Worm (Caenorhabditis elegans) whole organism, L4/young adult: ENCODE results near the gene ptp-1.

Source experiments
- W03F9.2 ChIP-seq: fragments of 150-350 bp; optimal IDR thresholded peaks from 2 replicates; lab custom pipeline; 2014; ENCODE audit warnings: missing biosample characterization, missing genetic modification characterization
- dao-5 ChIP-seq: sonication (generic microtip); optimal IDR thresholded peaks from 2 replicates; lab custom pipeline; 2016; ENCODE audit warnings: missing genotype, missing genetic modification characterization, moderate library complexity, missing compliant biosample characterization
- him-1 ChIP-seq: sonication (generic microtip); optimal IDR thresholded peaks from 2 replicates; lab custom pipeline; 2016; ENCODE audit warnings: missing genotype, missing genetic modification reagents, missing genetic modification characterization, missing compliant biosample characterization

ptp-1 gene

ce11 chrIII:3590365-3590764, at the start of gene ptp-1:
TSS of gene ptp-1 (plus strand) at chrIII:3590722.
- TF ChIP-seq him-1 (tag; lab: Kevin White, UChicago) (no peak), W03F9.2 (tag; lab: Kevin White, UChicago) (no peak), dao-5 (tag; lab: Kevin White, UChicago) (no peak)

- TF ChIP-seq him-1 (tag; lab: Kevin White, UChicago) (no peak), dao-5 (tag; lab: Kevin White, UChicago) (no peak), W03F9.2 (tag; lab: Kevin White, UChicago) (no peak)
Measured at ce11 chrIII:3541093-3541492, 49.4 kb upstream of the ptp-1 start.

- no peak for TF ChIP-seq W03F9.2 (tag; lab: Kevin White, UChicago)
- no peak for TF ChIP-seq him-1 (tag; lab: Kevin White, UChicago)
- TF ChIP-seq dao-5 (tag; lab: Kevin White, UChicago), result no peak
Measured at ce11 chrIII:3541539-3541938, 49.0 kb upstream of the ptp-1 start, which contains the start of gene ben-1. TSS of gene ben-1 (minus strand) at chrIII:3541639.

- TF ChIP-seq dao-5 (tag; lab: Kevin White, UChicago), result no peak
- peak; percentile 9 for TF ChIP-seq him-1 (tag; lab: Kevin White, UChicago)
- no peak for TF ChIP-seq W03F9.2 (tag; lab: Kevin White, UChicago)
Measured at ce11 chrIII:3542105-3542504, 48.4 kb upstream of the ptp-1 start.

ce11 chrIII:3543071-3543470, 47.5 kb upstream of the ptp-1 start:
- TF ChIP-seq W03F9.2 (tag; lab: Kevin White, UChicago) (no peak), dao-5 (tag; lab: Kevin White, UChicago) (no peak), him-1 (tag; lab: Kevin White, UChicago) (no peak)

- no peak for TF ChIP-seq W03F9.2 (tag; lab: Kevin White, UChicago)
- no peak for TF ChIP-seq dao-5 (tag; lab: Kevin White, UChicago)
- TF ChIP-seq him-1 (tag; lab: Kevin White, UChicago), result no peak
Measured at ce11 chrIII:3546323-3546722, 44.2 kb upstream of the ptp-1 start, which contains the start of gene C54C6.7. TSS of gene C54C6.7 (minus strand) at chrIII:3546423.

ce11 chrIII:3548017-3548416, 42.5 kb upstream of the ptp-1 start, which contains the start of gene C54C6.11:
TSS of gene C54C6.11 (plus strand) at chrIII:3548317.
- no peak for TF ChIP-seq dao-5 (tag; lab: Kevin White, UChicago)
- TF ChIP-seq him-1 (tag; lab: Kevin White, UChicago), result no peak
- TF ChIP-seq W03F9.2 (tag; lab: Kevin White, UChicago), result no peak

- TF ChIP-seq dao-5 (tag; lab: Kevin White, UChicago), result no peak
- no peak for TF ChIP-seq W03F9.2 (tag; lab: Kevin White, UChicago)
- TF ChIP-seq him-1 (tag; lab: Kevin White, UChicago), result no peak
Measured at ce11 chrIII:3549750-3550149, 40.8 kb upstream of the ptp-1 start, which contains the start of gene C54C6.5. TSS of gene C54C6.5 (minus strand) at chrIII:3549850.

ce11 chrIII:3550364-3550763, 40.2 kb upstream of the ptp-1 start:
- TF ChIP-seq W03F9.2 (tag; lab: Kevin White, UChicago) (no peak), him-1 (tag; lab: Kevin White, UChicago) (no peak), dao-5 (tag; lab: Kevin White, UChicago) (no peak)

ce11 chrIII:3553349-3553748, 37.2 kb upstream of the ptp-1 start, which contains the start of gene C54C6.4:
TSS of gene C54C6.4 (plus strand) at chrIII:3553649.
- no peak for TF ChIP-seq dao-5 (tag; lab: Kevin White, UChicago)

ce11 chrIII:3560235-3560634, 30.3 kb upstream of the ptp-1 start:
- TF ChIP-seq W03F9.2 (tag; lab: Kevin White, UChicago) (no peak), him-1 (tag; lab: Kevin White, UChicago) (no peak), dao-5 (tag; lab: Kevin White, UChicago) (no peak)

- no peak for TF ChIP-seq W03F9.2 (tag; lab: Kevin White, UChicago)
- TF ChIP-seq dao-5 (tag; lab: Kevin White, UChicago), result no peak
Measured at ce11 chrIII:3562276-3562675, 28.2 kb upstream of the ptp-1 start.

- TF ChIP-seq W03F9.2 (tag; lab: Kevin White, UChicago) (no peak), him-1 (tag; lab: Kevin White, UChicago) (no peak), dao-5 (tag; lab: Kevin White, UChicago) (no peak)
Measured at ce11 chrIII:3564762-3565359, 25.7 kb upstream of the ptp-1 start.

- no peak for TF ChIP-seq him-1 (tag; lab: Kevin White, UChicago)
- TF ChIP-seq dao-5 (tag; lab: Kevin White, UChicago), result no peak
- TF ChIP-seq W03F9.2 (tag; lab: Kevin White, UChicago), result no peak
Measured at ce11 chrIII:3566785-3567184, 23.7 kb upstream of the ptp-1 start.
